Fruit fly (Drosophila melanogaster) whole organism, wandering third instar larva: ENCODE measurements around the gene CG13738.

Source experiments
- Abd-B ChIP-seq: fragments of >200 bp; optimal IDR thresholded peaks from 2 replicates; lab custom pipeline; 2017; ENCODE audit warnings: missing biosample characterization, missing genetic modification characterization
- CG32264 ChIP-seq: fragments of 200-800 bp; sonication (Bioruptor generic); optimal IDR thresholded peaks from 2 replicates; lab custom pipeline; 2016; ENCODE audit warnings: missing biosample characterization, missing genetic modification characterization
- CrebA ChIP-seq: fragments of 200-800 bp; sonication (Bioruptor generic); optimal IDR thresholded peaks from 2 replicates; lab custom pipeline; 2016; ENCODE audit warnings: missing biosample characterization, mild to moderate bottlenecking, missing genetic modification characterization, borderline replicate concordance
- Dif ChIP-seq: fragments of 200-275, 200-300 bp; sonication (Bioruptor generic); optimal IDR thresholded peaks from 2 replicates; lab custom pipeline; 2018; ENCODE audit warnings: missing biosample characterization, missing genetic modification characterization; ENCODE audit not compliant: partially characterized antibody
- GATAd ChIP-seq: sonication (Bioruptor generic); optimal IDR thresholded peaks from 2 replicates; lab custom pipeline; 2016; ENCODE audit warnings: missing biosample characterization, missing genetic modification characterization
- HLH106 ChIP-seq: fragments of 200-800 bp; optimal IDR thresholded peaks from 3 replicates; lab custom pipeline; 2019; ENCODE audit warnings: missing biosample characterization, mild to moderate bottlenecking, missing genetic modification characterization, moderate library complexity
- Hnf4 ChIP-seq: fragments of 200-800 bp; sonication (Bioruptor generic); optimal IDR thresholded peaks from 2 replicates; lab custom pipeline; 2016; ENCODE audit warnings: missing biosample characterization, mild to moderate bottlenecking, missing genetic modification characterization
- Hr83 ChIP-seq: fragments of 200-300 bp; sonication (Bioruptor generic); optimal IDR thresholded peaks from 2 replicates; lab custom pipeline; 2016; ENCODE audit warnings: missing biosample characterization, mild to moderate bottlenecking, missing genetic modification characterization, moderate library complexity; ENCODE audit not compliant: poor library complexity, severe bottlenecking
- Mio ChIP-seq: sonication (Bioruptor generic); optimal IDR thresholded peaks from 2 replicates; lab custom pipeline; 2016; ENCODE audit warnings: missing biosample characterization, missing genetic modification characterization
- N ChIP-seq: fragments of >200 bp; optimal IDR thresholded peaks from 2 replicates; lab custom pipeline; 2018; ENCODE audit warnings: missing biosample characterization, missing external identifiers, missing genetic modification characterization
- OdsH ChIP-seq: fragments of 200-800 bp; sonication (Bioruptor generic); optimal IDR thresholded peaks from 2 replicates; lab custom pipeline; 2016; ENCODE audit warnings: missing biosample characterization, mild to moderate bottlenecking, missing genetic modification characterization
- Sp1 ChIP-seq: fragments of 200-800 bp; sonication (Bioruptor generic); optimal IDR thresholded peaks from 3 replicates; lab custom pipeline; 2019; ENCODE audit warnings: missing biosample characterization, mild to moderate bottlenecking, missing genetic modification characterization, moderate library complexity
- Vsx2 ChIP-seq: fragments of 200-300, 225-300 bp; sonication (Bioruptor generic); optimal IDR thresholded peaks from 2 replicates; lab custom pipeline; 2018; ENCODE audit warnings: missing biosample characterization, missing genetic modification characterization; ENCODE audit not compliant: partially characterized antibody
- br ChIP-seq: fragments of 200-800 bp; sonication (Bioruptor generic); optimal IDR thresholded peaks from 2 replicates; lab custom pipeline; 2016; ENCODE audit warnings: missing biosample characterization, missing genetic modification characterization
- brk ChIP-seq: fragments of 200-800 bp; sonication (Bioruptor generic); optimal IDR thresholded peaks from 2 replicates; lab custom pipeline; 2016; ENCODE audit warnings: missing biosample characterization, mild to moderate bottlenecking, missing genetic modification characterization
- dl ChIP-seq, 2 experiments: fragments of 175-275, 200-275 bp in 1 of 2; fragments of 200-275 bp in 1 of 2; sonication (Bioruptor generic); optimal IDR thresholded peaks; lab custom pipeline; 2018; ENCODE audit warnings: mild to moderate bottlenecking in 2 of 2, missing biosample characterization in 2 of 2, missing genetic modification characterization in 2 of 2, moderate library complexity in 2 of 2; ENCODE audit not compliant: partially characterized antibody in 2 of 2, insufficient read depth in 1 of 2
- dmrt93B ChIP-seq: fragments of 200-800 bp; sonication (Bioruptor generic); optimal IDR thresholded peaks from 2 replicates; lab custom pipeline; 2018; ENCODE audit warnings: missing biosample characterization, mild to moderate bottlenecking, missing genetic modification characterization
- dsf ChIP-seq: sonication (Bioruptor generic); optimal IDR thresholded peaks from 2 replicates; lab custom pipeline; 2016; ENCODE audit warnings: missing biosample characterization, missing genetic modification characterization, borderline replicate concordance
- ey ChIP-seq: fragments of 200-800 bp; sonication (Bioruptor generic); optimal IDR thresholded peaks from 2 replicates; lab custom pipeline; 2016; ENCODE audit warnings: missing biosample characterization, missing genetic modification characterization
- foxo ChIP-seq, 2 experiments: fragments of 200-800 bp; sonication (Bioruptor generic); optimal IDR thresholded peaks; 2 replicates in 1 of 2; 3 replicates in 1 of 2; lab custom pipeline; 2016 to 2017; ENCODE audit warnings: missing biosample characterization in 2 of 2, missing genetic modification characterization in 2 of 2
- fru ChIP-seq: fragments of 200-800 bp; sonication (Bioruptor generic); optimal IDR thresholded peaks from 3 replicates; lab custom pipeline; 2016; ENCODE audit warnings: missing biosample characterization, mild to moderate bottlenecking, missing genetic modification characterization
- h ChIP-seq: fragments of 200-800 bp; sonication (Bioruptor generic); optimal IDR thresholded peaks from 3 replicates; lab custom pipeline; 2016; ENCODE audit warnings: missing biosample characterization, mild to moderate bottlenecking, missing genetic modification characterization
- jim ChIP-seq: fragments of 175-275, 200-325 bp; sonication (Bioruptor generic); optimal IDR thresholded peaks from 2 replicates; lab custom pipeline; 2016; ENCODE audit warnings: missing biosample characterization, mild to moderate bottlenecking, missing genetic modification characterization
- lola ChIP-seq: fragments of >200 bp; optimal IDR thresholded peaks from 2 replicates; lab custom pipeline; 2017; ENCODE audit warnings: missing biosample characterization, missing genetic modification characterization
- pan ChIP-seq: fragments of >200 bp; optimal IDR thresholded peaks from 2 replicates; lab custom pipeline; 2017
- psq ChIP-seq: fragments of 200-800 bp; sonication (Bioruptor generic); optimal IDR thresholded peaks from 3 replicates; lab custom pipeline; 2017; ENCODE audit warnings: missing biosample characterization, mild to moderate bottlenecking, missing genetic modification characterization, moderate library complexity
- rgr ChIP-seq: fragments of 200-800 bp; sonication (Bioruptor generic); optimal IDR thresholded peaks from 3 replicates; lab custom pipeline; 2016; ENCODE audit warnings: missing biosample characterization, mild to moderate bottlenecking, missing genetic modification characterization
- sv ChIP-seq: fragments of 200-800 bp; sonication (Bioruptor generic); optimal IDR thresholded peaks from 3 replicates; lab custom pipeline; 2016; ENCODE audit warnings: missing biosample characterization, missing genetic modification characterization
- tai ChIP-seq: sonication (Bioruptor generic); optimal IDR thresholded peaks from 2 replicates; lab custom pipeline; 2016; ENCODE audit warnings: missing biosample characterization, missing genetic modification characterization
- woc ChIP-seq: sonication (Bioruptor generic); optimal IDR thresholded peaks from 2 replicates; lab custom pipeline; 2016; ENCODE audit warnings: missing biosample characterization, mild to moderate bottlenecking, missing genetic modification characterization

Gene CG13738

dm6 chr3L:13996437-13996836 lies 23.2 kb upstream of the CG13738 start:
- TF ChIP-seq dsf (GFP tag; lab: Kevin White, UChicago) (no peak), dl (GFP tag; optimal IDR thresholded peaks at IDR 0.05; lab: Kevin White, UChicago; ENCODE audit: insufficient read depth in 1 of 2, partially characterized antibody in 2 of 2) (no peak), CG32264 (GFP tag; lab: Kevin White, UChicago) (no peak), dmrt93B (GFP tag; lab: Kevin White, UChicago) (no peak), lola (GFP tag; lab: Kevin White, UChicago) (no peak), GATAd (no peak), tai (GFP tag; lab: Kevin White, UChicago) (no peak), sv (GFP tag; lab: Kevin White, UChicago) (no peak), Mio (GFP tag; lab: Kevin White, UChicago) (no peak), Abd-B (GFP tag; lab: Kevin White, UChicago) (no peak), Hnf4 (GFP tag; lab: Kevin White, UChicago) (no peak), br (GFP tag; lab: Kevin White, UChicago) (no peak), OdsH (no peak), pan (lab: Kevin White, UChicago) (no peak), CrebA (no peak), ey (no peak), jim (GFP tag; lab: Kevin White, UChicago) (no peak), N (GFP tag; lab: Kevin White, UChicago) (no peak)

- TF ChIP-seq woc (GFP tag; lab: Kevin White, UChicago) (peak; percentile 27), brk (GFP tag; lab: Kevin White, UChicago) (no peak), Hr83 (GFP tag; lab: Kevin White, UChicago) (no peak), br (GFP tag; lab: Kevin White, UChicago) (peak; percentile 14), Abd-B (GFP tag; lab: Kevin White, UChicago) (no peak), ey (peak; percentile 68), GATAd (no peak), Hnf4 (GFP tag; lab: Kevin White, UChicago) (peak; percentile 32), rgr (GFP tag; lab: Kevin White, UChicago) (peak; percentile 66), HLH106 (tag; lab: Kevin White, UChicago) (peak; percentile 68), Dif (no peak), h (GFP tag; lab: Kevin White, UChicago) (peak; percentile 64), CG32264 (GFP tag; lab: Kevin White, UChicago) (peak; percentile 14), OdsH (peak; percentile 70), Sp1 (GFP tag; lab: Kevin White, UChicago) (peak; percentile 53), foxo (GFP tag; optimal IDR thresholded peaks at IDR 0.05; lab: Kevin White, UChicago) (peak in 1 of 2 experiments; percentile 73), fru (GFP tag; lab: Kevin White, UChicago) (peak; percentile 68), pan (lab: Kevin White, UChicago) (no peak), psq (GFP tag; lab: Kevin White, UChicago) (peak; percentile 61)
Observed at dm6 chr3L:13993742-13994719, 20.8 kb upstream of the CG13738 start, which contains the start of gene CtsK1. Gene CtsK1, plus strand, starts transcription at chr3L:13994231.

- TF ChIP-seq br (GFP tag; lab: Kevin White, UChicago) (no peak), sv (GFP tag; lab: Kevin White, UChicago) (no peak), pan (lab: Kevin White, UChicago) (no peak), h (GFP tag; lab: Kevin White, UChicago) (no peak), ey (no peak), Vsx2 (GFP tag; lab: Kevin White, UChicago) (no peak), brk (GFP tag; lab: Kevin White, UChicago) (no peak), tai (GFP tag; lab: Kevin White, UChicago) (no peak), dsf (GFP tag; lab: Kevin White, UChicago) (no peak), GATAd (no peak), Hnf4 (GFP tag; lab: Kevin White, UChicago) (no peak), foxo (GFP tag; optimal IDR thresholded peaks at IDR 0.05; lab: Kevin White, UChicago) (no peak), rgr (GFP tag; lab: Kevin White, UChicago) (no peak), dmrt93B (GFP tag; lab: Kevin White, UChicago) (no peak), Abd-B (GFP tag; lab: Kevin White, UChicago) (no peak), fru (GFP tag; lab: Kevin White, UChicago) (no peak), N (GFP tag; lab: Kevin White, UChicago) (no peak), OdsH (no peak)
Observed at dm6 chr3L:13993233-13993741, 20.0 kb upstream of the CG13738 start, which contains the start of gene CG17364. Gene CG17364, minus strand, starts transcription at chr3L:13993400.
